Fruit fly (Drosophila melanogaster): ENCODE results near the gene Flad2.

Flad2 gene

dm6 chr2L:13399565-13399964 is 12.8 kb upstream of the Flad2 start (continued):
- TF ChIP-seq scrt (GFP tag; optimal IDR thresholded peaks at IDR 0.05), result no peak
- TF ChIP-seq dmrt99B (tag; optimal IDR thresholded peaks at IDR 0.05), result peak; percentile 11
- TF ChIP-seq CG12744 (GFP tag; optimal IDR thresholded peaks at IDR 0.05), result no peak
- no peak for TF ChIP-seq CG34422 (GFP tag; IDR thresholded peaks at IDR 0.05)
- peak; percentile 3 for TF ChIP-seq CG15514 (GFP tag; optimal IDR thresholded peaks at IDR 0.05)
- peak; percentile 5 for TF ChIP-seq CG13775 (GFP tag; optimal IDR thresholded peaks at IDR 0.05)
- no peak for TF ChIP-seq Gug (GFP tag; IDR thresholded peaks at IDR 0.05)
- no peak for TF ChIP-seq CG13424 (tag; optimal IDR thresholded peaks at IDR 0.05)
- TF ChIP-seq Rfx (GFP tag; IDR thresholded peaks at IDR 0.05), result 0 out of 2 replicates have a peak, but pooled peaks have one; percentile 12
- TF ChIP-seq Deaf1 (tag; optimal IDR thresholded peaks at IDR 0.05), result peak; percentile 64
- no peak for TF ChIP-seq CG7271 (tag; optimal IDR thresholded peaks at IDR 0.05)
- TF ChIP-seq Drgx (GFP tag; IDR thresholded peaks at IDR 0.05), result peak; percentile 28; the same call in 1 of the 2 replicates
- no peak for TF ChIP-seq Nf-YA (GFP tag; IDR thresholded peaks at IDR 0.05)
- no peak for TF ChIP-seq CG11560 (tag; IDR thresholded peaks at IDR 0.05)
- peak; percentile 2 for TF ChIP-seq CG12391 (tag; optimal IDR thresholded peaks at IDR 0.05)
- peak; percentile 15 for TF ChIP-seq CG11504 (tag; optimal IDR thresholded peaks at IDR 0.05)
- no peak for TF ChIP-seq CG10565 (GFP tag; optimal IDR thresholded peaks at IDR 0.05)
- no peak for TF ChIP-seq CG16815 (GFP tag; optimal IDR thresholded peaks at IDR 0.05)
- no peak for TF ChIP-seq seq (GFP tag; IDR thresholded peaks at IDR 0.05)
- TF ChIP-seq CG4730 (GFP tag; IDR thresholded peaks at IDR 0.05), result no peak
- peak; percentile 24 for TF ChIP-seq CG7839 (tag; optimal IDR thresholded peaks at IDR 0.05)
- no peak for TF ChIP-seq CG13624 (GFP tag; optimal IDR thresholded peaks at IDR 0.05)
- TF ChIP-seq gem (tag; optimal IDR thresholded peaks at IDR 0.05), result peak; percentile 43
- TF ChIP-seq bcd (GFP tag; optimal IDR thresholded peaks at IDR 0.05), result no peak
- TF ChIP-seq sqz (GFP tag; optimal IDR thresholded peaks at IDR 0.05), result no peak
- no peak for TF ChIP-seq CG6254 (GFP tag; optimal IDR thresholded peaks at IDR 0.05)
- no peak for TF ChIP-seq CG7556 (GFP tag; optimal IDR thresholded peaks at IDR 0.05)

dm6 chr2L:13411566-13411965 is 753 bp upstream of the Flad2 start, which contains the start of gene Vm34Ca:
Vm34Ca (minus strand) TSS chr2L:13411631.
- TF ChIP-seq Rfx (GFP tag; IDR thresholded peaks at IDR 0.05) (no peak), scrt (GFP tag; optimal IDR thresholded peaks at IDR 0.05) (no peak), Lim3 (GFP tag; IDR thresholded peaks at IDR 0.05) (no peak), CG16863 (GFP tag; optimal IDR thresholded peaks at IDR 0.05) (no peak), CG14860 (GFP tag; IDR thresholded peaks at IDR 0.05; ENCODE audit: partially characterized antibody) (0 out of 3 replicates have a peak, but pooled peaks have one; percentile 12)

- no peak for TF ChIP-seq CkIIα-i1 (GFP tag; IDR thresholded peaks at IDR 0.05)
- TF ChIP-seq Atf6 (GFP tag; IDR thresholded peaks at IDR 0.05), result peak; percentile 64
- TF ChIP-seq CG4404 (GFP tag; IDR thresholded peaks at IDR 0.05), result no peak
- no peak for TF ChIP-seq CG12155 (GFP tag; optimal IDR thresholded peaks at IDR 0.05)
- TF ChIP-seq ac (GFP tag; optimal IDR thresholded peaks at IDR 0.05), result no peak
- no peak for TF ChIP-seq otp (GFP tag; IDR thresholded peaks at IDR 0.05)
- peak; percentile 68 for TF ChIP-seq org-1 (GFP tag; optimal IDR thresholded peaks at IDR 0.05)
- TF ChIP-seq CG31441 (GFP tag; IDR thresholded peaks at IDR 0.05), result peak; percentile 54; the same call in 1 of the 2 replicates
- no peak for TF ChIP-seq CG10979 (tag; optimal IDR thresholded peaks at IDR 0.05)
- no peak for TF ChIP-seq Kr (GFP tag; optimal IDR thresholded peaks at IDR 0.05)
- peak; percentile 82 for TF ChIP-seq sens (GFP tag)
- peak; percentile 81 for TF ChIP-seq BtbVII (GFP tag; optimal IDR thresholded peaks at IDR 0.05)
- peak; percentile 78 for TF ChIP-seq CG17385 (GFP tag; optimal IDR thresholded peaks at IDR 0.05)
- TF ChIP-seq Blimp-1 (GFP tag; optimal IDR thresholded peaks at IDR 0.05), result no peak
- TF ChIP-seq dm (GFP tag; optimal IDR thresholded peaks at IDR 0.05), result no peak
- no peak; the same call in 1 of the 2 replicates for TF ChIP-seq CG9215 (GFP tag; IDR thresholded peaks at IDR 0.05)
- no peak for TF ChIP-seq CG4617 (GFP tag; optimal IDR thresholded peaks at IDR 0.05; ENCODE audit: borderline replicate concordance)
- TF ChIP-seq MBD-R2 (GFP tag; IDR thresholded peaks at IDR 0.05), result no peak
Measured at dm6 chr2L:13414525-13415481, 2.5 kb downstream of the Flad2 start, which contains the start of the genes CG16956, CG42784 and CG43850. CG16956 (minus strand) TSS chr2L:13414575. CG42784 (plus strand) TSS chr2L:13415431. CG43850 (plus strand) TSS chr2L:13415431.

Measured in whole organism, embryonic.